Fruit fly (Drosophila melanogaster) whole organism: ENCODE measurements around the gene CG2767.

ENCODE experiments used
- CG8478 ChIP-seq: fragments of >200 bp; optimal IDR thresholded peaks from 2 replicates; lab custom pipeline; 2018; ENCODE audit warnings: inconsistent platforms
- Dll ChIP-seq: fragments of >200 bp; optimal IDR thresholded peaks from 2 replicates; lab custom pipeline; 2017
- EcR ChIP-seq, 2 experiments: fragments of >200 bp; optimal IDR thresholded peaks; 2 replicates each; lab custom pipeline; 2017; ENCODE audit warnings: missing biosample characterization in 2 of 2, missing genetic modification characterization in 2 of 2, missing genetic modification reagents in 2 of 2
- pan ChIP-seq: fragments of >200 bp; optimal IDR thresholded peaks from 2 replicates; lab custom pipeline; 2017
- psq ChIP-seq: fragments of >200 bp; optimal IDR thresholded peaks from 2 replicates; lab custom pipeline; 2017
- usp ChIP-seq: fragments of >200 bp; optimal IDR thresholded peaks from 2 replicates; lab custom pipeline; 2017; ENCODE audit warnings: missing biosample characterization, missing genetic modification characterization, mixed read lengths

The CG2767 gene

dm6 chr3R:7966544-7967264 lies 41.2 kb downstream of the CG2767 start:
- TF ChIP-seq Dll (no peak), CG8478 (lab: Kevin White, UChicago) (no peak), psq (no peak)

- TF ChIP-seq EcR (GFP tag; optimal IDR thresholded peaks at IDR 0.05; lab: Kevin White, UChicago) = no peak
- no peak for TF ChIP-seq pan (lab: Kevin White, UChicago)
- no peak for TF ChIP-seq psq
- TF ChIP-seq Dll = no peak
- TF ChIP-seq CG8478 (lab: Kevin White, UChicago) = no peak
- no peak for TF ChIP-seq usp (GFP tag; lab: Kevin White, UChicago)
These were observed 43.1 kb downstream of the CG2767 start for dm6 chr3R:7964751-7965319.

- no peak for TF ChIP-seq EcR (GFP tag; optimal IDR thresholded peaks at IDR 0.05; lab: Kevin White, UChicago)
- no peak for TF ChIP-seq CG8478 (lab: Kevin White, UChicago)
These were observed 44.3 kb downstream of the CG2767 start for dm6 chr3R:7963495-7964132.

- TF ChIP-seq CG8478 (lab: Kevin White, UChicago) (no peak), usp (GFP tag; lab: Kevin White, UChicago) (no peak), Dll (no peak), EcR (GFP tag; optimal IDR thresholded peaks at IDR 0.05; lab: Kevin White, UChicago) (no peak), psq (no peak), pan (lab: Kevin White, UChicago) (no peak)
These were observed 45.0 kb downstream of the CG2767 start for dm6 chr3R:7962778-7963494.

dm6 chr3R:7961348-7961747 lies 46.6 kb downstream of the CG2767 start:
- TF ChIP-seq Dll = no peak

- no peak for TF ChIP-seq pan (lab: Kevin White, UChicago)
- TF ChIP-seq EcR (GFP tag; optimal IDR thresholded peaks at IDR 0.05; lab: Kevin White, UChicago) = no peak
- TF ChIP-seq CG8478 (lab: Kevin White, UChicago) = no peak
- no peak for TF ChIP-seq psq
- TF ChIP-seq Dll = no peak
- TF ChIP-seq usp (GFP tag; lab: Kevin White, UChicago) = no peak
These were observed 50.9 kb downstream of the CG2767 start for dm6 chr3R:7957008-7957407.
